Worm (Caenorhabditis elegans) whole organism, mixed stage, embryonic: ENCODE measurements around the gene K08E5.1.

ENCODE experiments used
- M03D4.4 ChIP-seq: sonication (generic microtip); optimal IDR thresholded peaks from 2 replicates; lab custom pipeline; 2017; ENCODE audit warnings: mild to moderate bottlenecking, missing genetic modification characterization, missing compliant biosample characterization
- bed-3 ChIP-seq: fragments of 200-800 bp; sonication (Bioruptor generic); optimal IDR thresholded peaks from 3 replicates; lab custom pipeline; 2018; ENCODE audit warnings: mild to moderate bottlenecking, missing genetic modification characterization, moderate library complexity, missing compliant biosample characterization
- blmp-1 ChIP-seq: fragments of 150-350 bp; optimal IDR thresholded peaks from 2 replicates; lab custom pipeline; 2014; ENCODE audit warnings: missing biosample characterization, missing genetic modification characterization
- ceh-39 ChIP-seq: fragments of 150-350 bp; optimal IDR thresholded peaks from 2 replicates; lab custom pipeline; 2014; ENCODE audit warnings: missing biosample characterization, missing genetic modification characterization
- ceh-43 ChIP-seq: fragments of 200-800 bp; sonication (Bioruptor generic); optimal IDR thresholded peaks from 2 replicates; lab custom pipeline; 2018; ENCODE audit warnings: mild to moderate bottlenecking, missing genetic modification characterization, moderate library complexity, missing compliant biosample characterization
- ceh-83 ChIP-seq: fragments of 200-800 bp; sonication (Bioruptor generic); optimal IDR thresholded peaks from 2 replicates; lab custom pipeline; 2018; ENCODE audit warnings: mild to moderate bottlenecking, missing genetic modification characterization, missing compliant biosample characterization
- ces-1 ChIP-seq: fragments of 150-350 bp; optimal IDR thresholded peaks from 2 replicates; lab custom pipeline; 2014; ENCODE audit warnings: missing biosample characterization, missing genetic modification reagents, missing genetic modification characterization
- cnd-1 ChIP-seq: fragments of 200-800 bp; sonication (Bioruptor generic); optimal IDR thresholded peaks from 2 replicates; lab custom pipeline; 2018; ENCODE audit warnings: mild to moderate bottlenecking, missing genetic modification characterization, missing compliant biosample characterization
- drap-1 ChIP-seq: fragments of 200-800 bp; sonication (Bioruptor generic); optimal IDR thresholded peaks from 3 replicates; lab custom pipeline; 2018; ENCODE audit warnings: mild to moderate bottlenecking, missing genetic modification characterization, missing compliant biosample characterization
- elt-1 ChIP-seq: sonication (generic microtip); optimal IDR thresholded peaks from 2 replicates; lab custom pipeline; 2017; ENCODE audit warnings: missing genetic modification characterization, mild to moderate bottlenecking, missing compliant biosample characterization, antibody characterized with exemption, moderate library complexity, borderline replicate concordance; ENCODE audit not compliant: insufficient read depth
- elt-3 ChIP-seq: fragments of 150-350 bp; optimal IDR thresholded peaks from 2 replicates; lab custom pipeline; 2014; ENCODE audit warnings: missing biosample characterization, missing genetic modification characterization
- flh-1 ChIP-seq: fragments of 200-800 bp; sonication (Bioruptor generic); optimal IDR thresholded peaks from 2 replicates; lab custom pipeline; 2018; ENCODE audit warnings: mild to moderate bottlenecking, missing genetic modification characterization, moderate library complexity, missing compliant biosample characterization
- ham-2 ChIP-seq: fragments of 200-800 bp; sonication (Bioruptor generic); optimal IDR thresholded peaks from 2 replicates; lab custom pipeline; 2018; ENCODE audit warnings: mild to moderate bottlenecking, missing genetic modification characterization, missing compliant biosample characterization
- hlh-1 ChIP-seq: fragments of 150-350 bp; optimal IDR thresholded peaks from 2 replicates; lab custom pipeline; 2014; ENCODE audit warnings: missing biosample characterization, missing genetic modification reagents, missing genetic modification characterization
- lin-13 ChIP-seq: fragments of 150-350 bp; optimal IDR thresholded peaks from 2 replicates; lab custom pipeline; 2014; ENCODE audit warnings: missing biosample characterization, missing genetic modification characterization
- lin-32 ChIP-seq: fragments of 200-800 bp; sonication (Bioruptor generic); optimal IDR thresholded peaks from 2 replicates; lab custom pipeline; 2018; ENCODE audit warnings: mild to moderate bottlenecking, missing genetic modification characterization, missing compliant biosample characterization
- lsy-2 ChIP-seq: fragments of 150-350 bp; optimal IDR thresholded peaks from 2 replicates; lab custom pipeline; 2014; ENCODE audit warnings: missing biosample characterization, missing genetic modification characterization
- mab-5 ChIP-seq: fragments of 150-350 bp; optimal IDR thresholded peaks from 2 replicates; lab custom pipeline; 2014; ENCODE audit warnings: missing biosample characterization, missing genetic modification characterization
- mep-1 ChIP-seq: fragments of 150-350 bp; optimal IDR thresholded peaks from 2 replicates; lab custom pipeline; 2017; ENCODE audit warnings: missing biosample characterization, missing genetic modification reagents, missing genetic modification characterization, inconsistent platforms
- mls-2 ChIP-seq: sonication (generic microtip); optimal IDR thresholded peaks from 2 replicates; lab custom pipeline; 2016; ENCODE audit warnings: mild to moderate bottlenecking, missing genetic modification characterization, moderate library complexity, missing compliant biosample characterization
- nhr-12 ChIP-seq: fragments of 150-350 bp; optimal IDR thresholded peaks from 2 replicates; lab custom pipeline; 2014; ENCODE audit warnings: missing biosample characterization, missing genetic modification characterization
- nhr-2 ChIP-seq: fragments of 150-350 bp; optimal IDR thresholded peaks from 2 replicates; lab custom pipeline; 2014; ENCODE audit warnings: missing biosample characterization, missing genetic modification characterization
- nhr-237 ChIP-seq: fragments of 150-350 bp; optimal IDR thresholded peaks from 2 replicates; lab custom pipeline; 2014; ENCODE audit warnings: missing biosample characterization, missing genetic modification characterization
- nhr-28 ChIP-seq: fragments of 150-350 bp; optimal IDR thresholded peaks from 2 replicates; lab custom pipeline; 2014; ENCODE audit warnings: missing biosample characterization, missing genetic modification characterization
- nhr-76 ChIP-seq: sonication (generic microtip); optimal IDR thresholded peaks from 2 replicates; lab custom pipeline; 2017; ENCODE audit warnings: missing biosample characterization, missing genetic modification characterization
- pha-4 ChIP-seq: fragments of 150-350 bp; optimal IDR thresholded peaks from 2 replicates; lab custom pipeline; 2018; ENCODE audit warnings: missing biosample characterization, missing genetic modification reagents, missing genetic modification characterization
- sem-2 ChIP-seq: fragments of 200-800 bp; sonication (Bioruptor generic); optimal IDR thresholded peaks from 2 replicates; lab custom pipeline; 2018; ENCODE audit warnings: mild to moderate bottlenecking, missing genetic modification characterization, missing compliant biosample characterization
- snpc-4 ChIP-seq: fragments of 150-350 bp; optimal IDR thresholded peaks from 2 replicates; lab custom pipeline; 2014; ENCODE audit warnings: missing biosample characterization, missing genetic modification characterization
- sptf-1 ChIP-seq: sonication (generic microtip); optimal IDR thresholded peaks from 2 replicates; lab custom pipeline; 2017; ENCODE audit warnings: mild to moderate bottlenecking, missing genetic modification characterization, moderate library complexity, missing compliant biosample characterization
- tbx-8 ChIP-seq: fragments of 200-800 bp; sonication (Bioruptor generic); optimal IDR thresholded peaks from 2 replicates; lab custom pipeline; 2018; ENCODE audit warnings: mild to moderate bottlenecking, missing genetic modification characterization, moderate library complexity, missing compliant biosample characterization
- unc-120 ChIP-seq: sonication (generic microtip); optimal IDR thresholded peaks from 2 replicates; lab custom pipeline; 2017; ENCODE audit warnings: missing genetic modification characterization, missing compliant biosample characterization; ENCODE audit not compliant: poor library complexity, severe bottlenecking
- unc-39 ChIP-seq: fragments of 150-350 bp; optimal IDR thresholded peaks from 2 replicates; lab custom pipeline; 2014; ENCODE audit warnings: missing biosample characterization, missing genetic modification characterization
- unc-62 ChIP-seq: fragments of 150-350 bp; optimal IDR thresholded peaks from 2 replicates; lab custom pipeline; 2014; ENCODE audit warnings: missing biosample characterization, missing genetic modification reagents, missing genetic modification characterization
- zip-8 ChIP-seq: fragments of 150-350 bp; optimal IDR thresholded peaks from 2 replicates; lab custom pipeline; 2014; ENCODE audit warnings: missing biosample characterization, missing genetic modification characterization
- ztf-11 ChIP-seq: fragments of 150-350 bp; optimal IDR thresholded peaks from 2 replicates; lab custom pipeline; 2014; ENCODE audit warnings: missing biosample characterization, missing genetic modification characterization

The K08E5.1 gene

DNA sequence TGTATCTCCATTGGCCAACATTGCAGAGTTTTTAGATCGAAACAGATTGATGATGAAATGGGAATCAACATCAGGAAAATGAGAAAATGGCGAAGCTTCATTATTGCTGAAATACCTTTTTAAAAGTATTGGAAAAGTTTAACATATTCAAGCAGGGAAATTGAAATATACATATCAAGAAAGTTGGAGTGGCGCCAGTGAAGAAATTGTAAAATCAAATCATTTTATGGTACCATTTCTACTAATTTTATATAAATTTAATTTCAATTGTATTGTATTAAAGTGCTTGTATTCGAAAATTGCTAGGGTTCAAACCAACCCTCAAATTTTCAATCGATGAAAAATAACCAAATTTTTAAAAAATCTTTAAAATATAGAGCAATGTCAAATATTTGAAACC lies 40.2 kb downstream of the K08E5.1 start, which contains the start of gene srt-55:
Gene srt-55 (minus strand): TSS at position 101 of the 400 bp plus-strand sequence.
- TF ChIP-seq elt-3 (no peak), ceh-83 (no peak), nhr-2 (tag; lab: Kevin White, UChicago) (no peak), bed-3 (GFP tag; lab: Kevin White, UChicago) (no peak), tbx-8 (GFP tag; lab: Kevin White, UChicago) (no peak), lin-32 (GFP tag; lab: Kevin White, UChicago) (no peak), drap-1 (GFP tag; lab: Kevin White, UChicago) (no peak), mep-1 (no peak), zip-8 (tag; lab: Kevin White, UChicago) (no peak), lin-13 (tag; lab: Kevin White, UChicago) (no peak), mab-5 (tag; lab: Kevin White, UChicago) (no peak), ham-2 (GFP tag; lab: Kevin White, UChicago) (no peak), hlh-1 (tag; lab: Kevin White, UChicago) (no peak), ceh-39 (no peak), elt-1 (tag; lab: Kevin White, UChicago) (no peak), pha-4 (tag; lab: Kevin White, UChicago) (no peak)

DNA sequence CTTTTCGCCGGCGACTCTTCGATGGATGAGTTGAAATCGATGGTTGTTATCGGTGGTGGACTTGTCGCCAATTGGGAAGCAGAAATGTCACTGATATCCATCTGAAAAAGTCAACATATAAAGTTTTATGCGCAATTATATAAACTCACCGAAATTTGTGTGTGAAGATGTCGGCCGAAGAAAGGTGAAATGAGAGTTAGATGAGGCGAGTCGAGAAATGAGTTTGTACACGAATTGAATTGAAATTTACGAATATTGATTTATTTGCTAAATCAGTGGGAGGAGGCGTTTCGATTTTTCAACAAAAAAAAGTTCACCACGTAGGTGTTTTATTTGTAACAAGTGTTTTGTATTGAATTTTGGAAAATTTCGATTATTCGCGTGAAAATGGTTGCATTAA lies 45.2 kb downstream of the K08E5.1 start, which contains the start of gene kel-10:
Gene kel-10 (minus strand): TSS at position 101 of the 400 bp plus-strand sequence.
- TF ChIP-seq nhr-2 (tag; lab: Kevin White, UChicago) (no peak), drap-1 (GFP tag; lab: Kevin White, UChicago) (no peak), cnd-1 (no peak), mls-2 (no peak), unc-39 (tag; lab: Kevin White, UChicago) (no peak), bed-3 (GFP tag; lab: Kevin White, UChicago) (no peak), ceh-83 (no peak), ztf-11 (no peak), nhr-28 (tag; lab: Kevin White, UChicago) (no peak), ces-1 (GFP tag; lab: Kevin White, UChicago) (no peak)

DNA sequence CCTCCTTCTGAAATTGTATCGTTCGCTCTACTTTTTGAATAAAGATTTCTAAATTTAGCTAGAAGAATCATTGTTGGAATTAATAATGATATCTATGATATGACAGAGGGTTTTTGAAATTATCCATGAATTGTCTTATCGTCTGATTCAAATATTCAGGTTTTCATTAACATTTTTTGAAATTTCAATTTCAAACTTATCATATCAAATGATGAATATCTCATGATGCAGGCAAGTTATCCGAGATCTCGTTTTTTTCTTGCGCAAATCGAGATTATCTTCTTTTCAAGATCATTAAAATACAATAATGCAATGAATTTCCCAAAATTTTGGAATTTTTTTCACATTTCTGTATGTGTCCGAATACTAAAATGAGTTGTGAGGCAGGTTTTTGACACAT lies 48.6 kb downstream of the K08E5.1 start, which contains the start of gene spop-1:
Gene spop-1 (minus strand): TSS at position 101 of the 400 bp plus-strand sequence.
- no peak for TF ChIP-seq ces-1 (GFP tag; lab: Kevin White, UChicago)
- no peak for TF ChIP-seq tbx-8 (GFP tag; lab: Kevin White, UChicago)
- TF ChIP-seq mls-2, result no peak
- no peak for TF ChIP-seq cnd-1
- TF ChIP-seq hlh-1 (tag; lab: Kevin White, UChicago), result no peak
- TF ChIP-seq nhr-2 (tag; lab: Kevin White, UChicago), result no peak
- TF ChIP-seq nhr-237, result no peak
- no peak for TF ChIP-seq nhr-76 (tag; lab: Kevin White, UChicago)

DNA sequence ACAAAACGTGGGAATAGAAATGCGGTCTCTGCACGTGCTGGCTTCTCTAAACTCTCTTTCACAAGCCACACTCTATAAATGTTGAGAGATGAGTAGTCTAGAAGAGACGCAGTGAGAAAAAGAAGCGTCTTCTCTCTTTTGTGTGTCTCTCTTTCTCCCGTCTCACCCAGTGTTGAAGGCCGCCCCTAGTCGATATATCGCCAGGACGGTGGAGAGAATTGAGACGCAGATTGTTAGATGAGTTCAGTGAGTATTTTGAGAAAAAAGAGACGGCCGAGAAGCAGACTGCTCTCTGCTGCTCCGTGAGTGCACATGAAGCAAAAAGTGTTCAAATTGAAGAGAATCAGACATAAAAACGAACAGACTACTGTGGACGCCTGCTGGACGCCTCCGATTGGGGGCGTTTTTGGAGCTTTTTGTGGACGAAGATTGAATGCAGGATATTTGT lies 50.1 kb downstream of the K08E5.1 start:
- TF ChIP-seq elt-3, result peak; percentile 41
- peak; percentile 82 for TF ChIP-seq nhr-237
- TF ChIP-seq ham-2 (GFP tag; lab: Kevin White, UChicago), result peak; percentile 52
- peak; percentile 70 for TF ChIP-seq ztf-11
- TF ChIP-seq blmp-1 (tag; lab: Kevin White, UChicago), result no peak
- TF ChIP-seq sem-2 (GFP tag; lab: Kevin White, UChicago), result no peak
- no peak for TF ChIP-seq lin-32 (GFP tag; lab: Kevin White, UChicago)
- peak; percentile 70 for TF ChIP-seq mls-2
- no peak for TF ChIP-seq nhr-76 (tag; lab: Kevin White, UChicago)
- no peak for TF ChIP-seq ceh-83
- TF ChIP-seq lsy-2 (tag; lab: Kevin White, UChicago), result peak; percentile 89
- TF ChIP-seq cnd-1, result peak; percentile 36
- no peak for TF ChIP-seq ceh-43 (GFP tag; lab: Kevin White, UChicago)
- peak; percentile 91 for TF ChIP-seq hlh-1 (tag; lab: Kevin White, UChicago)
- TF ChIP-seq bed-3 (GFP tag; lab: Kevin White, UChicago), result no peak
- TF ChIP-seq ces-1 (GFP tag; lab: Kevin White, UChicago), result peak; percentile 92
- no peak for TF ChIP-seq M03D4.4 (tag; lab: Kevin White, UChicago)
- peak; percentile 32 for TF ChIP-seq mep-1
- TF ChIP-seq zip-8 (tag; lab: Kevin White, UChicago), result no peak
- TF ChIP-seq drap-1 (GFP tag; lab: Kevin White, UChicago), result peak; percentile 72
- TF ChIP-seq unc-120 (tag; lab: Kevin White, UChicago), result peak; percentile 72
- no peak for TF ChIP-seq lin-13 (tag; lab: Kevin White, UChicago)
- no peak for TF ChIP-seq flh-1 (GFP tag; lab: Kevin White, UChicago)
- peak; percentile 88 for TF ChIP-seq unc-62 (GFP tag; lab: Kevin White, UChicago)
- no peak for TF ChIP-seq tbx-8 (GFP tag; lab: Kevin White, UChicago)
- TF ChIP-seq sptf-1 (tag; lab: Kevin White, UChicago), result peak; percentile 39
- TF ChIP-seq unc-39 (tag; lab: Kevin White, UChicago), result no peak
- no peak for TF ChIP-seq nhr-28 (tag; lab: Kevin White, UChicago)
- no peak for TF ChIP-seq elt-1 (tag; lab: Kevin White, UChicago)
- peak; percentile 49 for TF ChIP-seq nhr-2 (tag; lab: Kevin White, UChicago)
- peak; percentile 98 for TF ChIP-seq ceh-39
- peak; percentile 80 for TF ChIP-seq pha-4 (tag; lab: Kevin White, UChicago)
- TF ChIP-seq snpc-4 (tag; lab: Kevin White, UChicago), result no peak
- TF ChIP-seq nhr-12 (tag; lab: Kevin White, UChicago), result no peak
- peak; percentile 78 for TF ChIP-seq mab-5 (tag; lab: Kevin White, UChicago)
